Worm (Caenorhabditis elegans) whole organism, young adult: ENCODE results near the gene C05E11.3.

ENCODE experiments used
- ceh-27 ChIP-seq: fragments of 200-800 bp; sonication (Bioruptor generic); optimal IDR thresholded peaks from 2 replicates; lab custom pipeline; 2018; ENCODE audit warnings: mild to moderate bottlenecking, missing genetic modification characterization, moderate library complexity, missing compliant biosample characterization
- hrde-1 ChIP-seq: sonication (generic microtip); optimal IDR thresholded peaks from 2 replicates; lab custom pipeline; 2016; ENCODE audit warnings: missing genetic modification characterization, mild to moderate bottlenecking, missing compliant biosample characterization, moderate library complexity, missing genotype, missing genetic modification reagents, borderline replicate concordance
- pbrm-1 ChIP-seq: fragments of 200-800 bp; sonication (Bioruptor generic); IDR thresholded peaks from 2 replicates; pipeline ENCODE4 v1.3.6; 2022; ENCODE audit warnings: missing genetic modification reagents, missing genetic modification characterization, missing compliant biosample characterization
- snpc-4 ChIP-seq, 5 experiments: fragments of 150-350 bp in 1 of 5; sonication (generic microtip) in 4 of 5; optimal IDR thresholded peaks; 2 replicates each; lab custom pipeline; 2014 to 2018; ENCODE audit warnings: missing genetic modification characterization in 5 of 5, missing biosample characterization in 3 of 5, antibody characterized with exemption in 2 of 5, mild to moderate bottlenecking in 2 of 5, missing compliant biosample characterization in 2 of 5, missing genotype in 2 of 5, moderate library complexity in 2 of 5, missing genetic modification reagents in 1 of 5
- unc-62 ChIP-seq: fragments of 150-350 bp; optimal IDR thresholded peaks from 2 replicates; lab custom pipeline; 2014; ENCODE audit warnings: missing biosample characterization, missing genetic modification reagents, missing genetic modification characterization
- ztf-26 ChIP-seq: sonication (generic microtip); optimal IDR thresholded peaks from 2 replicates; lab custom pipeline; 2017; ENCODE audit warnings: missing genetic modification characterization, missing compliant biosample characterization

ce11 chrX:4625080-4625479, 47.0 kb downstream of the C05E11.3 start:
- TF ChIP-seq unc-62 (GFP tag; lab: Kevin White, UChicago) (no peak), pbrm-1 (GFP tag; lab: Robert Waterston, UW) (no peak), snpc-4 (GFP tag; optimal IDR thresholded peaks at IDR 0.05; lab: Kevin White, UChicago) (no peak), snpc-4 (tag; optimal IDR thresholded peaks at IDR 0.05; lab: Kevin White, UChicago) (no peak), ztf-26 (tag; lab: Kevin White, UChicago) (no peak), hrde-1 (tag; lab: Kevin White, UChicago) (no peak), ceh-27 (GFP tag; lab: Kevin White, UChicago) (no peak)
